Worm (Caenorhabditis elegans): ENCODE results near the gene snt-5.

DNA sequence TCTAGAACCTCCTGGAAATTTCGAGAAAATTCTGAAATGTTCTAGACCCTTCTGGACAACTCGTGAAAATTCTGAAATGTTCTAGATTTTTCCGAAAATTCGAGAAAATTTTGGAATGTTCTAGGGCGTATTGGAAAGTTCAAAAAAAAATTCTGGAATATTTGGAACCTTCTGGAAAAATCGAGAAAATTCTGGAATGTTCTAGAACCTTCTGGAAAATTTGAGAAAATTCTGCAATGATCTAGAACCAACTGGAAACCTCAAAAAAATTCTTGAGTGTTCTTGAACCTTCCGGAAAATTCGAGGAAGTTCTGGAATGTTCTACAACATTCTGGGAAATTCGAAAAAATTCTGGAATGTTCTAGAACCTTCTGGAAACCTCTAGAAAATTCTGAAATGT is 59.0 kb downstream of the snt-5 start:
- TF ChIP-seq madf-5 (GFP tag; IDR thresholded peaks at IDR 0.05) = no peak
- TF ChIP-seq zip-2 (tag; optimal IDR thresholded peaks at IDR 0.05) = no peak

All from whole organism, L4 larva.